Fruit fly (Drosophila melanogaster): Measurements from ENCODE around the gene t-Grip84.
A peak's percentile ranks its signal among the peaks of the same experiment; 100 is the strongest.

The t-Grip84 gene

DNA sequence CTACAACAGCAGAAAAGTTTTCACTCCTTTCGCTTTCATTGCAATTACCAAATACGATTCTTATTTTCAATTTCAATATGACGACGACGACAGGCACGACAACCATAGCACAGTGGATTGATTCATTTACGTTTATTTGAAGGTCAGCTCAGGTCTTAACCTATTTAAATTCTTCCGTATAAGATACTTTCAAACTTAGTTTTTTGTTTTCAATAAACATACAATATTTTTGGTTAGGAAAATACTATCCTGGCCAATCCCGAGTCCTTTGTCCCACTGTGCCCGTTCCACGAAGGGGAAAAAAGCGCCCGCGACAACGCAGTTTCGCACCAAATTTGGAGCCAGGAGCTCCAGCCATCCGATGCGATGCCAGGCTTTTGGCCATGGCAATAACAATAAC, 40.6 kb downstream of the t-Grip84 start:
- TF ChIP-seq Sox15 (GFP tag; optimal IDR thresholded peaks at IDR 0.05) (peak; percentile 6), fkh (GFP tag; optimal IDR thresholded peaks at IDR 0.05) (no peak), Hr39 (GFP tag; optimal IDR thresholded peaks at IDR 0.05) (peak; percentile 6), svp (GFP tag) (peak; percentile 72), pdm3 (GFP tag; optimal IDR thresholded peaks at IDR 0.05) (peak; percentile 40), CG7368 (GFP tag; optimal IDR thresholded peaks at IDR 0.05) (peak; percentile 23), CG15336 (GFP tag; IDR thresholded peaks at IDR 0.05) (peak; percentile 52), CG11762 (GFP tag; optimal IDR thresholded peaks at IDR 0.05; ENCODE audit: insufficient read depth) (peak; percentile 12), CG11902 (GFP tag; optimal IDR thresholded peaks at IDR 0.05) (no peak), Blimp-1 (GFP tag; optimal IDR thresholded peaks at IDR 0.05) (no peak), CG8632 (GFP tag; optimal IDR thresholded peaks at IDR 0.05) (peak; percentile 16), CG3032 (tag; optimal IDR thresholded peaks at IDR 0.05) (no peak), CG6854 (GFP tag; optimal IDR thresholded peaks at IDR 0.05) (no peak), eg (GFP tag; IDR thresholded peaks at IDR 0.05) (peak; percentile 74), CG6792 (GFP tag; optimal IDR thresholded peaks at IDR 0.05) (peak; percentile 11), CG6808 (GFP tag; optimal IDR thresholded peaks at IDR 0.05) (no peak), Met (GFP tag; optimal IDR thresholded peaks at IDR 0.05) (no peak), CG10631 (GFP tag; optimal IDR thresholded peaks at IDR 0.05) (no peak), achi (GFP tag; optimal IDR thresholded peaks at IDR 0.05) (peak; percentile 31), CG34406 (GFP tag; optimal IDR thresholded peaks at IDR 0.05) (peak; percentile 32), CG8319 (GFP tag; optimal IDR thresholded peaks at IDR 0.05) (peak; percentile 13), CG32006 (GFP tag; optimal IDR thresholded peaks at IDR 0.05) (peak; percentile 63), Hr4 (GFP tag; optimal IDR thresholded peaks at IDR 0.05) (peak; percentile 62), Gug (GFP tag; IDR thresholded peaks at IDR 0.05) (peak; percentile 41; the same call in 1 of the 2 replicates), lz (GFP tag; optimal IDR thresholded peaks at IDR 0.05) (no peak), cyc (GFP tag; optimal IDR thresholded peaks at IDR 0.05) (no peak), Smox (GFP tag; optimal IDR thresholded peaks at IDR 0.05) (no peak), net (GFP tag; optimal IDR thresholded peaks at IDR 0.05) (peak; percentile 36), vri (GFP tag; optimal IDR thresholded peaks at IDR 0.05) (no peak), CG11294 (GFP tag; IDR thresholded peaks at IDR 0.05) (no peak), Eip78C (GFP tag) (peak; percentile 64), CG8119 (GFP tag; IDR thresholded peaks at IDR 0.05) (peak; percentile 60; the same call in 2 of the 3 replicates), salr (GFP tag; optimal IDR thresholded peaks at IDR 0.05) (no peak), fd85E (GFP tag; optimal IDR thresholded peaks at IDR 0.05) (no peak), CG31627 (GFP tag; optimal IDR thresholded peaks at IDR 0.05) (no peak), fd59A (GFP tag; optimal IDR thresholded peaks at IDR 0.05) (no peak), Ets21C (GFP tag; optimal IDR thresholded peaks at IDR 0.05) (no peak), Eip93F (GFP tag; optimal IDR thresholded peaks at IDR 0.05) (no peak), OdsH (GFP tag; optimal IDR thresholded peaks at IDR 0.05) (peak; percentile 23), topi (GFP tag; optimal IDR thresholded peaks at IDR 0.05) (no peak), Hr38 (GFP tag; optimal IDR thresholded peaks at IDR 0.05) (no peak), Sox102F (GFP tag; optimal IDR thresholded peaks at IDR 0.05) (no peak), ss (GFP tag; optimal IDR thresholded peaks at IDR 0.05) (no peak), CG1621 (tag; optimal IDR thresholded peaks at IDR 0.05) (no peak), acj6 (GFP tag; optimal IDR thresholded peaks at IDR 0.05) (peak; percentile 31), CG10669 (GFP tag; optimal IDR thresholded peaks at IDR 0.05) (no peak), Eip75B (GFP tag; optimal IDR thresholded peaks at IDR 0.05) (no peak), CG4318 (GFP tag; optimal IDR thresholded peaks at IDR 0.05) (peak; percentile 6), esn (GFP tag; optimal IDR thresholded peaks at IDR 0.05) (no peak), dsx (GFP tag; optimal IDR thresholded peaks at IDR 0.05; ENCODE audit: poor library complexity, severe bottlenecking) (no peak), Ets96B (tag; optimal IDR thresholded peaks at IDR 0.05) (no peak), CG9139 (GFP tag; optimal IDR thresholded peaks at IDR 0.05) (no peak), CG6163 (GFP tag; IDR thresholded peaks at IDR 0.05) (peak; percentile 55; the same call in 2 of the 3 replicates)

All from whole organism, prepupa.